Worm (Caenorhabditis elegans): ENCODE data around the gene ZK262.4.

DNA sequence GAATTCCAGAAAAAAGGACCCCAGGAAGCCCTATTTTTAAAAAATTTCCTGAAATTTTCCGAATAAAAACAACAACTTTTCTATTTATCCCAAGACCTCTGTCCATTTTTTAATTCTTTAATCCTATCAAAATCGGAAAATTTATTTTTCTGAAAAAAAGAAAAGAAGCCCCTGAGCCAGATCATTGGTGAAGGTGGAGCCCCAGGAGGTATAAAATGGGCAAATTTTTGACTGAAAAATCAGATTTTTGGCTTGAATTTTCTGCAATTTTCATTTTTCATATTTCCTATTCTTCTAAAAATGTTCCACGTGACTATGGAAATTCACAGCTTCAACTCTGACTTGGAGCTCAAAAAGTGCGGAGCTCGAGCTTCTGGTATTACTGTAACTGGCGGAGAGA is 45.6 kb downstream of the ZK262.4 start, which contains the start of gene Y51A2B.8:
- TF ChIP-seq nhr-25 (tag; optimal IDR thresholded peaks at IDR 0.05) (no peak), hmg-11 (tag; optimal IDR thresholded peaks at IDR 0.05) (no peak), nhr-11 (tag; optimal IDR thresholded peaks at IDR 0.05) (no peak), ztf-11 (tag; optimal IDR thresholded peaks at IDR 0.05) (no peak), nhr-23 (tag; optimal IDR thresholded peaks at IDR 0.05) (no peak), snpc-4 (tag; optimal IDR thresholded peaks at IDR 0.05) (no peak), skn-1 (tag; optimal IDR thresholded peaks at IDR 0.05) (no peak), nhr-77 (tag; optimal IDR thresholded peaks at IDR 0.05) (no peak), elt-1 (tag; optimal IDR thresholded peaks at IDR 0.05) (no peak), ceh-82 (tag; optimal IDR thresholded peaks at IDR 0.05) (no peak), lin-15B (tag; optimal IDR thresholded peaks at IDR 0.05) (no peak), jun-1 (tag; optimal IDR thresholded peaks at IDR 0.05) (no peak), nhr-76 (tag; optimal IDR thresholded peaks at IDR 0.05) (no peak), eor-1 (tag; optimal IDR thresholded peaks at IDR 0.05) (no peak)
